Fruit fly (Drosophila melanogaster): ENCODE measurements around the gene CG42249.

CG42249 gene

dm6 chrX:11124749-11125508 is 28.9 kb downstream of the CG42249 start, which contains the start of gene Rpt3:
Rpt3 (plus strand) TSS chrX:11125101.
- TF ChIP-seq CG12605 (GFP tag; IDR thresholded peaks at IDR 0.05) (no peak), Pif1B (GFP tag; optimal IDR thresholded peaks at IDR 0.05) (no peak), CG15710 (tag; optimal IDR thresholded peaks at IDR 0.05) (no peak), Snoo (tag; optimal IDR thresholded peaks at IDR 0.05) (no peak), D1 (tag; optimal IDR thresholded peaks at IDR 0.05) (no peak), CG32121 (GFP tag; IDR thresholded peaks at IDR 0.05) (no peak), CG13204 (GFP tag; optimal IDR thresholded peaks at IDR 0.05) (no peak), CG17806 (tag; optimal IDR thresholded peaks at IDR 0.05) (no peak), gl (tag; optimal IDR thresholded peaks at IDR 0.05) (no peak)

DNA sequence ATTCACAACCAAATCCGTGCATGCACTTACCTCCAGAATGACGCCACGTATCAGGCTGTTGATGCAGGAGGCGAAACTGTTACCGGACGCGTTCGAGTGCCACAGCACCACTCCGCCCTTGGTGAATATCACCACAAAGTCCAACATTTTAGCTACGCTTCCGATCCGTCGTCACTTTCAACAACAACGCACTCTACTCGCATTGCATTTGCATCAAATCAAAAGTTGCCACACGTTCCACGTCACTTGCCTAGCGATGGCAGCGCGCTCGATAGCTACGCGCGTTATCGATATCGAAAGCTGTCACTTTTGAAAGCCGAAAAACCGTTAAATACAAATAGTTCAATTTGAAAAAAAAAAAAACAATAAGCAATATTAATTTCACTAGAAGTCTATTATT is 32.8 kb downstream of the CG42249 start, which contains the start of gene SrpRalpha:
SrpRalpha (minus strand) TSS at position 260 of the 400 bp plus-strand sequence.
- TF ChIP-seq CG32121 (GFP tag; IDR thresholded peaks at IDR 0.05), result no peak
- TF ChIP-seq CG17806 (tag; optimal IDR thresholded peaks at IDR 0.05), result no peak
- no peak for TF ChIP-seq CG8159 (tag; optimal IDR thresholded peaks at IDR 0.05)
- no peak for TF ChIP-seq D1 (tag; optimal IDR thresholded peaks at IDR 0.05)
- 0 out of 2 replicates have a peak, but pooled peaks have one; percentile 13 for TF ChIP-seq CG12605 (GFP tag; IDR thresholded peaks at IDR 0.05)
- TF ChIP-seq fd96Ca (GFP tag; IDR thresholded peaks at IDR 0.05), result no peak
- no peak for TF ChIP-seq CG8301 (tag; optimal IDR thresholded peaks at IDR 0.05)

- TF ChIP-seq Pif1B (GFP tag; optimal IDR thresholded peaks at IDR 0.05) (no peak), Ets98B (GFP tag; IDR thresholded peaks at IDR 0.05) (no peak), Snoo (tag; optimal IDR thresholded peaks at IDR 0.05) (no peak), CG10348 (GFP tag; IDR thresholded peaks at IDR 0.05) (no peak), CG8159 (tag; optimal IDR thresholded peaks at IDR 0.05) (no peak), fd96Ca (GFP tag; IDR thresholded peaks at IDR 0.05) (no peak), CG12605 (GFP tag; IDR thresholded peaks at IDR 0.05) (no peak), EcR (GFP tag; optimal IDR thresholded peaks at IDR 0.05) (no peak), rn (GFP tag; IDR thresholded peaks at IDR 0.05) (no peak), CG17806 (tag; optimal IDR thresholded peaks at IDR 0.05) (no peak), CG34367 (tag; optimal IDR thresholded peaks at IDR 0.05) (no peak), CG14655 (GFP tag; optimal IDR thresholded peaks at IDR 0.05) (no peak)
Measured at dm6 chrX:11132312-11132711, 36.2 kb downstream of the CG42249 start, which contains the start of gene CG44385. CG44385 (minus strand) TSS chrX:11132412.

DNA sequence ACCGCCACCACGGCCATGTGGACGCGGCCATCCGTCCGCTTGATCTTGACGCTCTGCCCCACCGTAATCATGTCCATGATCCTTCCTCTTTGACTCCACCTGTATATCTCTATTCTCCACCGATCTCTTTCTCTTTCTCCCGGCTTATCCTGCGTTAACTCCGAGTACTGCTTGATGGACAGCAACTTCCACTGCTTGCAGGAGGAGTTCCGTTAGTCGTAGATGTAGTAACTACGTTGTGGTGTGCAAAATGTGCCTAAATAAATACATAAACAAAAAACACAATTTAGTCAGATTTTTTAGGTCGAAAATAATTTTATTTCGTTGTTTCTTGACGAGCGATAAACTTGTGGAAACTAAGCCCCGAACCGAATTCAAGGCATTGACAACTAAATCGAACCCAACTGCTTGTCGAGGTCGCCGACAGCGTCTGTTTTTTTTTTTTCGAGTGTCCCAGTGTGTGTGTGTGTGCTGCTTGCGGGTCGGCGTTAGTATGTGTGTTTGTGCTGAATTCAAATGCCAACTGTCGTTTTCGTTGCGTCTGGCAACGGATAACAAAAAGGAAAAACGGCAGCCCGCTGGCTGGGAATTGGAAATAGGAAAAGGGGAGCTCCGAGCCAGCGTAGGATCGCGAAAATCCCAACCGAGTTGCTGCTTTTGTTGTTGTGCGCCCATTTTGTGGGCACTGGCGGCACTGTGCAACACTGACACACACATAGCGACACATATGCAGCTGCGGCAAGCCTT is 39.9 kb downstream of the CG42249 start:
- TF ChIP-seq CG10348 (GFP tag; IDR thresholded peaks at IDR 0.05) (no peak), fd96Ca (GFP tag; IDR thresholded peaks at IDR 0.05) (no peak), EcR (GFP tag; optimal IDR thresholded peaks at IDR 0.05) (peak; percentile 15), gl (tag; optimal IDR thresholded peaks at IDR 0.05) (no peak), CG12605 (GFP tag; IDR thresholded peaks at IDR 0.05) (no peak)

DNA sequence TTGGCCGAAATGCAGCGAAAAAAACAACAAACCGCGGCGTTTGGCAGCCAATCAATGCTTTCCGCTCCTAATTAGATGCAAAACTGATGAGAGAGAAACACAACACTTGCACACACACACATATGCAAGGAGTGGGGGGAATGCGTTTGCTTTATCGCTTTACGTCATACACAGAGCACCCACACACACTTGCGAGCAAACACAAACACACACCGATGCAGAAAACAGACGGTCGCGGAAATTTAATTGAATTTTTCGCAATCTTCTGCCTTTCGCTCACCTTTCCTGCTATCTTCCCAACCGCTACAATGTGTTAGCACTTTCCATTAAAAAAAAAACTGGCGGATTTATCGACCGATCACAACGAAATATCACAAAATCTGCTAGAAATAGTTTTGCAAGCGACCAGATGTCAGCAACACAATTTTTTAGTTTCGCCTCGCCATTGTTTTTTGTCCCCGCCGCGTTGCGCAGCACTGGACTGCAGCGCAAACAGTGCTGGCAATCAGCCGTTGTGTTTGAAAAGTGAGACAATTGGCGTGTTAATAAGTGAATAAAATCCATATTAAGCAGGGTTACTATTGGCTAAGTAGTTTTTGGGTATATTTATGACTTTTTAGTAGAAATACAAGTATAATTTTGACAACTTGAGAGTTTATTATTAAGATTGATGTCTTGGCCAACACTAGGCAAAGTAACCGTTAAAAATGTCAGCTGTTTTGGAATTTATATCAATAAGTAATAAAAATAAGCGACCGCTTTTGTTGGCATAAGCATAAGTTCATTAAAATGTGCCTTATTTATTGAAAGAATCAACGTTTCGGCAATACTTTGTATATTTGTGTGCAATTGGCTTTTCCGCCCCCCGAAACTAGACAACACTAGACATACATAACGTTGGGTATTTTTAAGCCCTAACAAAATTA is 40.8 kb downstream of the CG42249 start, which contains the start of gene Klp10A:
Klp10A (minus strand) TSS at position 532 of the 926 bp plus-strand sequence.
- TF ChIP-seq CG8301 (tag; optimal IDR thresholded peaks at IDR 0.05) (no peak), CG8159 (tag; optimal IDR thresholded peaks at IDR 0.05) (no peak), Ets98B (GFP tag; IDR thresholded peaks at IDR 0.05) (no peak), CG4496 (GFP tag; IDR thresholded peaks at IDR 0.05) (no peak), CG13204 (GFP tag; optimal IDR thresholded peaks at IDR 0.05) (no peak), CG15710 (tag; optimal IDR thresholded peaks at IDR 0.05) (peak; percentile 22), rn (GFP tag; IDR thresholded peaks at IDR 0.05) (no peak), EcR (GFP tag; optimal IDR thresholded peaks at IDR 0.05) (no peak)

DNA sequence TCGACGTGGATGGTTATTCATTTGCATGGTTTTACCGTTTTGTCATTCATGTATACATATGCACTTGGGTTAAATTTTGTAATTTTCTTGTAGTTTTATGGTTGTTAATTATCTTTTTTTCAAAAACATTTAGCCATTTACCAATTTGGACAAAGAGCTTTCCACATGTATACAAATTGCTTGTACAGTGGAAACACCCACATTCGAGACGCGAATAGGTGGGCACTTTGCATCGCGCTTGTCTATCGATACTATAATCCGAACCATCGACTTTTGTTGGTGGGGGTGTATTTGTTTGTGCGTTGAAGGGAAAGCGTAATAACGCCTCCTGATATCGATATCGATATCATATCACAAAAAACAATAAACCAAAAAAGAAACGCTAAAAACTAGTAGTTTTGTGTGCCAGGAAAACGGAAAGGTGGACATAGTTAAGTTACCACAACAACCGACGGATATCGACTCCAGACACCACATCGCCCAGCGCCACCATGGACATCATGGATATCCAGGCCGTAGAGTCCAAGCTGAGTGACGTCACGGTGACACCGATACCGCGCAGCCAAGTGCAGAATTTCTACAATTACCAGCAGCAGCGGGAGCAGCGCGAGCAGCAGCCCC is 41.6 kb downstream of the CG42249 start, which contains the start of gene CDK2AP1:
CDK2AP1 (plus strand) TSS at position 294 of the 621 bp plus-strand sequence.
- TF ChIP-seq CG8159 (tag; optimal IDR thresholded peaks at IDR 0.05) (peak; percentile 0), D1 (tag; optimal IDR thresholded peaks at IDR 0.05) (no peak), fd96Ca (GFP tag; IDR thresholded peaks at IDR 0.05) (0 out of 3 replicates have a peak, but pooled peaks have one; percentile 25), CG17806 (tag; optimal IDR thresholded peaks at IDR 0.05) (peak; percentile 1), CG4496 (GFP tag; IDR thresholded peaks at IDR 0.05) (peak; percentile 37; the same call in 1 of the 3 replicates), CG10348 (GFP tag; IDR thresholded peaks at IDR 0.05) (no peak), CG32121 (GFP tag; IDR thresholded peaks at IDR 0.05) (0 out of 2 replicates have a peak, but pooled peaks have one; percentile 15), CG15710 (tag; optimal IDR thresholded peaks at IDR 0.05) (no peak), gl (tag; optimal IDR thresholded peaks at IDR 0.05) (no peak), CG8301 (tag; optimal IDR thresholded peaks at IDR 0.05) (no peak), EcR (GFP tag; optimal IDR thresholded peaks at IDR 0.05) (no peak), CG13204 (GFP tag; optimal IDR thresholded peaks at IDR 0.05) (no peak), Pif1A (GFP tag; optimal IDR thresholded peaks at IDR 0.05) (no peak)

Data from whole organism, pupa.